Worm (Caenorhabditis elegans): ENCODE results near the gene nduc-2.
A peak's percentile ranks its signal among the peaks of the same experiment; 100 is the strongest.

nduc-2 gene

ce11 chrIII:2834363-2834762 lies 47.7 kb downstream of the nduc-2 start, which contains the start of gene txdc-17:
Gene txdc-17 (plus strand): TSS chrIII:2834663.
- TF ChIP-seq duxl-1 (tag; optimal IDR thresholded peaks at IDR 0.05; ENCODE audit: poor library complexity) = no peak
- no peak for TF ChIP-seq dmd-9 (GFP tag; IDR thresholded peaks at IDR 0.05)
- TF ChIP-seq zip-11 (GFP tag; IDR thresholded peaks at IDR 0.05) = no peak
- TF ChIP-seq dmd-6 (GFP tag; IDR thresholded peaks at IDR 0.05) = no peak
- TF ChIP-seq ztf-11 (tag; optimal IDR thresholded peaks at IDR 0.05) = no peak
- TF ChIP-seq ceh-32 (tag; optimal IDR thresholded peaks at IDR 0.05; ENCODE audit: poor library complexity) = no peak
- no peak for TF ChIP-seq nhr-11 (tag; optimal IDR thresholded peaks at IDR 0.05)
- no peak for TF ChIP-seq dmd-8 (GFP tag; IDR thresholded peaks at IDR 0.05)
- no peak for TF ChIP-seq snpc-1.2 (GFP tag; IDR thresholded peaks at IDR 0.05)
- no peak for TF ChIP-seq aly-2 (tag; optimal IDR thresholded peaks at IDR 0.05)
- no peak for TF ChIP-seq R02D3.7 (tag; optimal IDR thresholded peaks at IDR 0.05)
- no peak for TF ChIP-seq F37D6.2 (tag; optimal IDR thresholded peaks at IDR 0.05)
- TF ChIP-seq saeg-2 (GFP tag; IDR thresholded peaks at IDR 0.05) = no peak
- TF ChIP-seq hif-1 (tag; optimal IDR thresholded peaks at IDR 0.05) = no peak
- no peak for TF ChIP-seq snpc-4 (tag; optimal IDR thresholded peaks at IDR 0.05)
- TF ChIP-seq ceh-82 (tag; optimal IDR thresholded peaks at IDR 0.05) = no peak
- TF ChIP-seq ZK337.2 (GFP tag; IDR thresholded peaks at IDR 0.05) = no peak
- TF ChIP-seq dpl-1 (GFP tag; optimal IDR thresholded peaks at IDR 0.05) = no peak

ce11 chrIII:2834998-2835397 lies 48.3 kb downstream of the nduc-2 start:
- TF ChIP-seq ceh-28 (tag; optimal IDR thresholded peaks at IDR 0.05) (peak; percentile 82), daf-19 (GFP tag; conservative IDR thresholded peaks at IDR 0.05) (no peak)

ce11 chrIII:2836339-2836738 lies 49.7 kb downstream of the nduc-2 start, which contains the start of gene josd-1:
Gene josd-1 (plus strand): TSS chrIII:2836639.
- TF ChIP-seq set-16 (GFP tag; IDR thresholded peaks at IDR 0.05) = no peak
- no peak for TF ChIP-seq mxl-2 (GFP tag; conservative IDR thresholded peaks at IDR 0.05)
- no peak for TF ChIP-seq Y48G9A.11 (GFP tag; IDR thresholded peaks at IDR 0.05)
- TF ChIP-seq ctbp-1 (GFP tag; IDR thresholded peaks at IDR 0.05) = no peak
- TF ChIP-seq nhr-28 (tag; optimal IDR thresholded peaks at IDR 0.05) = no peak
- TF ChIP-seq egl-43 (GFP tag; IDR thresholded peaks at IDR 0.05) = no peak
- no peak for TF ChIP-seq nhr-42 (GFP tag; IDR thresholded peaks at IDR 0.05)
- no peak for TF ChIP-seq Y105C5A.15 (GFP tag; IDR thresholded peaks at IDR 0.05)
- no peak for TF ChIP-seq dmd-8 (GFP tag; IDR thresholded peaks at IDR 0.05)
- TF ChIP-seq F10B5.3 (tag; optimal IDR thresholded peaks at IDR 0.05) = no peak
- TF ChIP-seq mdl-1 (tag; optimal IDR thresholded peaks at IDR 0.05) = no peak
- no peak for TF ChIP-seq ceh-62 (tag; optimal IDR thresholded peaks at IDR 0.05)
- TF ChIP-seq ceh-28 (tag; optimal IDR thresholded peaks at IDR 0.05) = no peak
- TF ChIP-seq unc-39 (tag; optimal IDR thresholded peaks at IDR 0.05) = no peak
- TF ChIP-seq vab-7 (GFP tag; IDR thresholded peaks at IDR 0.05) = no peak
- no peak for TF ChIP-seq F26F4.8 (GFP tag; conservative IDR thresholded peaks at IDR 0.05)
- TF ChIP-seq ZK337.2 (GFP tag; IDR thresholded peaks at IDR 0.05) = no peak
- TF ChIP-seq arid-1 (GFP tag; conservative IDR thresholded peaks at IDR 0.05) = no peak
- no peak for TF ChIP-seq egl-27 (tag; optimal IDR thresholded peaks at IDR 0.05)

ce11 chrIII:2836742-2837416 lies 50.2 kb downstream of the nduc-2 start:
- TF ChIP-seq ceh-28 (tag; optimal IDR thresholded peaks at IDR 0.05) (peak; percentile 81), F44E2.7 (GFP tag; IDR thresholded peaks at IDR 0.05) (peak; percentile 39; the same call in 1 of the 2 replicates)
